Fruit fly (Drosophila melanogaster): ENCODE results near the gene CG34174.

The CG34174 gene

DNA sequence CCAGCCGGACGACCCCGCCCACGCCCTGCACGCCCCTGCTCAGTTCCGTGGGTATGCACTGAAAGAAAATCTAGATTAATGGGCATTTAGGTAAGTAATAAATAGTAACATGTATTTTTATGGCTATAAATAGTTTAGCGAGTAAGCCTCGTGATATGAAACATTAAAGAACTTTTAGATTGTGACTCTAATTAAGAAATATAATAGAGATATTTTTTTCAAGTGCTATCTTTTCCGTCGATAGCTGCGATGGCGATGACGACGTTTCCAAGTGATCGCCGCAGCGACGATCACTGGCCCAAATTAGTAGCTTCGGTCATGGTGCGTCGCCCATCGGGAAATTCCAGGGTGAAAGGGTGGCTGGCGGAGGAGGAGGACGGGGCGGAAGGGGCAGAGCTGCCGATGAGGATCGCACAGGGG, 33.9 kb upstream of the CG34174 start (continued):
- TF ChIP-seq so (GFP tag; IDR thresholded peaks at IDR 0.05) = peak; percentile 90
- TF ChIP-seq jing (GFP tag; optimal IDR thresholded peaks at IDR 0.05) = peak; percentile 80
- TF ChIP-seq CG17361 (GFP tag; IDR thresholded peaks at IDR 0.05) = peak; percentile 81
- TF ChIP-seq sqz (GFP tag; optimal IDR thresholded peaks at IDR 0.05) = peak; percentile 84
- peak; percentile 97 for TF ChIP-seq ci (GFP tag; IDR thresholded peaks at IDR 0.05)
- peak; percentile 57 for TF ChIP-seq Jarid2 (GFP tag; optimal IDR thresholded peaks at IDR 0.05)
- peak; percentile 93 for TF ChIP-seq PHDP (tag; optimal IDR thresholded peaks at IDR 0.05)
- TF ChIP-seq hkb (optimal IDR thresholded peaks at IDR 0.05) = no peak
- peak; percentile 95 for TF ChIP-seq hkb (GFP tag; IDR thresholded peaks at IDR 0.05)
- no peak for TF ChIP-seq cg (GFP tag; optimal IDR thresholded peaks at IDR 0.05)
- TF ChIP-seq H15 (GFP tag; IDR thresholded peaks at IDR 0.05) = peak; percentile 88
- TF ChIP-seq az2 (GFP tag; optimal IDR thresholded peaks at IDR 0.05) = peak; percentile 90
- peak; percentile 86 for TF ChIP-seq Dek (tag; optimal IDR thresholded peaks at IDR 0.05)
- TF ChIP-seq lov (optimal IDR thresholded peaks at IDR 0.05) = no peak
- TF ChIP-seq lov (GFP tag; IDR thresholded peaks at IDR 0.05) = peak; percentile 89
- peak; percentile 89 for TF ChIP-seq Sox100B (GFP tag; optimal IDR thresholded peaks at IDR 0.05)
- peak; percentile 58 for TF ChIP-seq Bteb2 (GFP tag; optimal IDR thresholded peaks at IDR 0.05)
- peak; percentile 63; the same call in 1 of the 2 replicates for TF ChIP-seq CG11085 (GFP tag; IDR thresholded peaks at IDR 0.05)
- peak; percentile 10 for TF ChIP-seq CG10543 (GFP tag; optimal IDR thresholded peaks at IDR 0.05)
- peak; percentile 98 for TF ChIP-seq sens (GFP tag)
- TF ChIP-seq ase (GFP tag; IDR thresholded peaks at IDR 0.05) = peak; percentile 90
- peak; percentile 10 for TF ChIP-seq ftz-f1 (GFP tag; optimal IDR thresholded peaks at IDR 0.05)
- peak; percentile 71; the same call in 2 of the 3 replicates for TF ChIP-seq z (GFP tag; IDR thresholded peaks at IDR 0.05)
- peak; percentile 92 for TF ChIP-seq chm (GFP tag; IDR thresholded peaks at IDR 0.05)
- peak; percentile 74 for TF ChIP-seq CG17186 (GFP tag; optimal IDR thresholded peaks at IDR 0.05)
- peak; percentile 71 for TF ChIP-seq Side (GFP tag; optimal IDR thresholded peaks at IDR 0.05)
- TF ChIP-seq Doc2 (GFP tag; IDR thresholded peaks at IDR 0.05) = 0 out of 2 replicates have a peak, but pooled peaks have one; percentile 17
- TF ChIP-seq zen2 (GFP tag; IDR thresholded peaks at IDR 0.05; ENCODE audit: partially characterized antibody) = no peak
- no peak for TF ChIP-seq Bgb (GFP tag; IDR thresholded peaks at IDR 0.05; ENCODE audit: partially characterized antibody)
- TF ChIP-seq eyg (GFP tag; optimal IDR thresholded peaks at IDR 0.05) = peak; percentile 67
- peak; percentile 83 for TF ChIP-seq Hr3 (GFP tag; optimal IDR thresholded peaks at IDR 0.05)
- TF ChIP-seq CG30431 (GFP tag; optimal IDR thresholded peaks at IDR 0.05) = peak; percentile 78
- TF ChIP-seq Mad (GFP tag; optimal IDR thresholded peaks at IDR 0.05) = peak; percentile 84
- TF ChIP-seq yki (optimal IDR thresholded peaks at IDR 0.05) = no peak
- TF ChIP-seq CG12155 (GFP tag; optimal IDR thresholded peaks at IDR 0.05) = peak; percentile 67
- peak; percentile 74 for TF ChIP-seq pum (GFP tag; optimal IDR thresholded peaks at IDR 0.05)
- TF ChIP-seq tio (GFP tag; optimal IDR thresholded peaks at IDR 0.05) = peak; percentile 63
- TF ChIP-seq sob (GFP tag; IDR thresholded peaks at IDR 0.05) = peak; percentile 87
- peak; percentile 29 for TF ChIP-seq CG9797 (GFP tag; optimal IDR thresholded peaks at IDR 0.05)
- peak; percentile 82 for TF ChIP-seq CG1024 (GFP tag; IDR thresholded peaks at IDR 0.05)
- peak; percentile 89 for TF ChIP-seq CG11695 (GFP tag; IDR thresholded peaks at IDR 0.05)
- peak; percentile 89 for TF ChIP-seq CG12219 (GFP tag; optimal IDR thresholded peaks at IDR 0.05)
- peak; percentile 61 for TF ChIP-seq Bdp1 (GFP tag; optimal IDR thresholded peaks at IDR 0.05)
- peak; percentile 46 for TF ChIP-seq CG4617 (GFP tag; optimal IDR thresholded peaks at IDR 0.05; ENCODE audit: borderline replicate concordance)
- TF ChIP-seq Hr78 (GFP tag; optimal IDR thresholded peaks at IDR 0.05) = peak in 1 of 2 experiments; percentile 97
- TF ChIP-seq Poxn (GFP tag; IDR thresholded peaks at IDR 0.05) = 0 out of 2 replicates have a peak, but pooled peaks have one; percentile 7
- peak; percentile 61 for TF ChIP-seq CG10274 (GFP tag; optimal IDR thresholded peaks at IDR 0.05)
- TF ChIP-seq danr (GFP tag; IDR thresholded peaks at IDR 0.05) = peak; percentile 70
- TF ChIP-seq CG31388 (GFP tag; optimal IDR thresholded peaks at IDR 0.05) = peak; percentile 70
- peak; percentile 93 for TF ChIP-seq gcm (GFP tag; optimal IDR thresholded peaks at IDR 0.05)
- TF ChIP-seq Dref (GFP tag; IDR thresholded peaks at IDR 0.05) = no peak
- no peak for TF ChIP-seq pzg (GFP tag; optimal IDR thresholded peaks at IDR 0.05)

Measured in whole organism, embryonic.